Worm (Caenorhabditis elegans): ENCODE results near the gene K07C5.13.

Gene K07C5.13

ce11 chrV:10360186-10360585 is 18.3 kb downstream of the K07C5.13 start:
- TF ChIP-seq ets-7 (tag; optimal IDR thresholded peaks at IDR 0.05) (no peak), scrt-1 (GFP tag; IDR thresholded peaks at IDR 0.05) (no peak), hmg-4 (GFP tag; optimal IDR thresholded peaks at IDR 0.05) (no peak), tbx-11 (GFP tag; IDR thresholded peaks at IDR 0.05) (no peak), pes-1 (GFP tag; IDR thresholded peaks at IDR 0.05) (no peak), ceh-36 (tag; optimal IDR thresholded peaks at IDR 0.05) (no peak), B0310.2 (tag; optimal IDR thresholded peaks at IDR 0.05) (no peak), hmbx-1 (tag; optimal IDR thresholded peaks at IDR 0.05) (no peak), ama-1 (optimal IDR thresholded peaks at IDR 0.05) (no peak), tra-4 (tag; optimal IDR thresholded peaks at IDR 0.05) (no peak), flt-1 (GFP tag; IDR thresholded peaks at IDR 0.05) (no peak), tbx-37 (GFP tag; conservative IDR thresholded peaks at IDR 0.05) (no peak), aly-1 (tag; optimal IDR thresholded peaks at IDR 0.05) (no peak), F13C5.2 (tag; optimal IDR thresholded peaks at IDR 0.05) (no peak)

ce11 chrV:10361830-10362397 is 20.1 kb downstream of the K07C5.13 start, which contains the start of gene cash-1:
Gene cash-1 (plus strand): TSS chrV:10362261.
- no peak for TF ChIP-seq flt-1 (GFP tag; IDR thresholded peaks at IDR 0.05)
- no peak for TF ChIP-seq tbx-11 (GFP tag; IDR thresholded peaks at IDR 0.05)

ce11 chrV:10363834-10364233 is 22.0 kb downstream of the K07C5.13 start:
- TF ChIP-seq ceh-36 (tag; optimal IDR thresholded peaks at IDR 0.05) (no peak), hnd-1 (tag; optimal IDR thresholded peaks at IDR 0.05) (no peak), ceh-13 (GFP tag; optimal IDR thresholded peaks at IDR 0.05) (no peak), tbx-11 (GFP tag; IDR thresholded peaks at IDR 0.05) (no peak), sea-1 (GFP tag; conservative IDR thresholded peaks at IDR 0.05) (no peak), aly-1 (tag; optimal IDR thresholded peaks at IDR 0.05) (no peak), tra-4 (tag; optimal IDR thresholded peaks at IDR 0.05) (no peak), hmg-4 (GFP tag; optimal IDR thresholded peaks at IDR 0.05) (no peak), F13C5.2 (tag; optimal IDR thresholded peaks at IDR 0.05) (no peak), ets-7 (tag; optimal IDR thresholded peaks at IDR 0.05) (no peak), ama-1 (optimal IDR thresholded peaks at IDR 0.05) (no peak), scrt-1 (GFP tag; IDR thresholded peaks at IDR 0.05) (no peak), tbx-37 (GFP tag; conservative IDR thresholded peaks at IDR 0.05) (no peak), hmbx-1 (tag; optimal IDR thresholded peaks at IDR 0.05) (no peak)

ce11 chrV:10368256-10368655 is 26.4 kb downstream of the K07C5.13 start, which contains the start of gene sri-20:
Gene sri-20 (plus strand): TSS chrV:10368556.
- TF ChIP-seq pes-1 (GFP tag; IDR thresholded peaks at IDR 0.05) (no peak), sea-1 (GFP tag; conservative IDR thresholded peaks at IDR 0.05) (no peak), ama-1 (optimal IDR thresholded peaks at IDR 0.05) (no peak), tbx-37 (GFP tag; conservative IDR thresholded peaks at IDR 0.05) (no peak), hnd-1 (tag; optimal IDR thresholded peaks at IDR 0.05) (no peak), ets-7 (tag; optimal IDR thresholded peaks at IDR 0.05) (no peak), hmg-4 (GFP tag; optimal IDR thresholded peaks at IDR 0.05) (no peak), flt-1 (GFP tag; IDR thresholded peaks at IDR 0.05) (no peak), ceh-13 (GFP tag; optimal IDR thresholded peaks at IDR 0.05) (no peak), F13C5.2 (tag; optimal IDR thresholded peaks at IDR 0.05) (no peak)

DNA sequence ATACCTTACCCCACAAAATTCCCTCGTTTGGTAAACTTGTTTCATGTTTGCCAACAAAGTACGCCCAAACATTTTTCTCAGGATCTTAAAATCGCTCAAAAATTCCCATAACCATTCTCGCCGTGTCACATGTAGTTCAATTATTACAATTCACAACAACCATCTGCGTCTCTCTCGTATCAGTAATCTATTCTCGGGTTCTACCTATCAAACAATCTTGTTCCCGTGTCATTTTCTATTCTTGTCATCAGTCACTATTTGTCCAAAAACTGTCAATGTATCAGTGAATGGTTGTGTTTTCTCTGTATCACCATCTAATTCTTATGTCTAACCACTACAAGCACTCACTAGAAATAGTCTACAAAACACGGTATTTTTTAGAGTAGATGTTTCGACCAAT is 29.3 kb downstream of the K07C5.13 start:
- TF ChIP-seq ama-1 (optimal IDR thresholded peaks at IDR 0.05) = no peak

- TF ChIP-seq ceh-13 (GFP tag; optimal IDR thresholded peaks at IDR 0.05) = no peak
- no peak for TF ChIP-seq hmbx-1 (tag; optimal IDR thresholded peaks at IDR 0.05)
- no peak for TF ChIP-seq pes-1 (GFP tag; IDR thresholded peaks at IDR 0.05)
- TF ChIP-seq ets-7 (tag; optimal IDR thresholded peaks at IDR 0.05) = no peak
- no peak for TF ChIP-seq tbx-37 (GFP tag; conservative IDR thresholded peaks at IDR 0.05)
- TF ChIP-seq tbx-11 (GFP tag; IDR thresholded peaks at IDR 0.05) = no peak
- TF ChIP-seq ama-1 (optimal IDR thresholded peaks at IDR 0.05) = no peak
- TF ChIP-seq hnd-1 (tag; optimal IDR thresholded peaks at IDR 0.05) = no peak
- TF ChIP-seq ceh-36 (tag; optimal IDR thresholded peaks at IDR 0.05) = no peak
- no peak for TF ChIP-seq F13C5.2 (tag; optimal IDR thresholded peaks at IDR 0.05)
- TF ChIP-seq aly-1 (tag; optimal IDR thresholded peaks at IDR 0.05) = no peak
- no peak for TF ChIP-seq scrt-1 (GFP tag; IDR thresholded peaks at IDR 0.05)
- no peak for TF ChIP-seq tra-4 (tag; optimal IDR thresholded peaks at IDR 0.05)
- no peak for TF ChIP-seq B0310.2 (tag; optimal IDR thresholded peaks at IDR 0.05)
- TF ChIP-seq hmg-4 (GFP tag; optimal IDR thresholded peaks at IDR 0.05) = no peak
Observed at ce11 chrV:10371951-10372350, 30.1 kb downstream of the K07C5.13 start, which contains the start of gene ugt-49. Gene ugt-49 (plus strand): TSS chrV:10372321.

DNA sequence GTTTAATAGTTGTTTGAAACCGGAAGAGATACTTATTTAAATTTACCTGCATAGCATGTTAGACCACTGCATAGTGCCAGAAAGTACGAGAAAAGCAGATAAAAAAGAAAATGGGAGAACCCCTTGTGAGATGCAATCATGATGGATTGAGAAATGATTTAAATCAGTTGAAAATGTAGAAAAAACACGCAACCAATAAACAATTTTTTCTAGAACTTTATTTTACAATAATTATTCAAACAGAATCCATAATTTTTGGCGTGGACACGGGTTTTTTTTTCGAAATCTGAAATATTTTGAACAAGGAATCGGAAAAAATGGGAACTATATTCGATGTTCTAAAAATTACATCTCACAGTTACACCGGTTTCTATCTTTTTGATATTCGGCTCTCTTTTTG is 37.4 kb downstream of the K07C5.13 start, which contains the start of gene AC3.12:
TSS of gene AC3.12 (minus strand) at position 101 of the 400 bp plus-strand sequence.
- TF ChIP-seq sea-1 (GFP tag; conservative IDR thresholded peaks at IDR 0.05) (no peak), scrt-1 (GFP tag; IDR thresholded peaks at IDR 0.05) (no peak), F13C5.2 (tag; optimal IDR thresholded peaks at IDR 0.05) (no peak), tbx-37 (GFP tag; conservative IDR thresholded peaks at IDR 0.05) (no peak), hmbx-1 (tag; optimal IDR thresholded peaks at IDR 0.05) (no peak), pes-1 (GFP tag; IDR thresholded peaks at IDR 0.05) (no peak), aly-1 (tag; optimal IDR thresholded peaks at IDR 0.05) (no peak), hmg-4 (GFP tag; optimal IDR thresholded peaks at IDR 0.05) (no peak), ceh-13 (GFP tag; optimal IDR thresholded peaks at IDR 0.05) (no peak), flt-1 (GFP tag; IDR thresholded peaks at IDR 0.05) (no peak), ama-1 (optimal IDR thresholded peaks at IDR 0.05) (no peak), hnd-1 (tag; optimal IDR thresholded peaks at IDR 0.05) (no peak), B0310.2 (tag; optimal IDR thresholded peaks at IDR 0.05) (no peak), ceh-36 (tag; optimal IDR thresholded peaks at IDR 0.05) (no peak), tbx-11 (GFP tag; IDR thresholded peaks at IDR 0.05) (no peak), ets-7 (tag; optimal IDR thresholded peaks at IDR 0.05) (no peak), tra-4 (tag; optimal IDR thresholded peaks at IDR 0.05) (no peak)

DNA sequence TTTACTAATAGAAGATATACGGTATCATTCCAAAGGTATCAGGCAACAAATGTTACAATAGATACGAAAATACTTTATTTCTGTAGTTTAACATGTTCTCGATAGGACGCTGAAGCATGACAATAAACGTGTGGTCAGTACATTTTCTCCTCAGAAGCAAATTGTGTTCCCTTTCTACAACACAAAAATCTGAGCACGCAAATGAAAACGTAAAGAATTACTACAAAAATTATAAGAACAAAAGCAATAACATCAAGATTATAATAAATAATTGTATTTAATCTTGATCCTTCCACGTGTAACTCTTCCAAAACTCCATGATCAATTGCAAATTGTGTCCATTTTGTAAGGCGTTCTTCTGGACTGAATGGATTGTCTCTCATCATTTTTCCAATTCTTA is 37.9 kb downstream of the K07C5.13 start:
- no peak for TF ChIP-seq sea-1 (GFP tag; conservative IDR thresholded peaks at IDR 0.05)
- TF ChIP-seq hmg-4 (GFP tag; optimal IDR thresholded peaks at IDR 0.05) = no peak
- no peak for TF ChIP-seq tbx-37 (GFP tag; conservative IDR thresholded peaks at IDR 0.05)
- TF ChIP-seq flt-1 (GFP tag; IDR thresholded peaks at IDR 0.05) = no peak

Data from whole organism, early embryonic.